Fruit fly (Drosophila melanogaster) whole organism, prepupa: Measurements from ENCODE around the gene PK2-R1.

ENCODE experiments used
- Blimp-1 ChIP-seq: fragments of 200-800 bp; sonication (Bioruptor generic); optimal IDR thresholded peaks from 3 replicates; lab custom pipeline; 2017; ENCODE audit warnings: missing biosample characterization, missing genetic modification characterization, mild to moderate bottlenecking, moderate library complexity, missing genetic modification reagents
- CG10669 ChIP-seq: fragments of 200-800 bp; sonication (Bioruptor generic); optimal IDR thresholded peaks from 3 replicates; lab custom pipeline; 2018; ENCODE audit warnings: missing biosample characterization, mild to moderate bottlenecking, missing genetic modification characterization, moderate library complexity
- CG11294 ChIP-seq: fragments of 200-800 bp; sonication (Bioruptor generic); IDR thresholded peaks from 2 replicates; pipeline ENCODE4 v1.3.6; 2022; ENCODE audit warnings: missing biosample characterization, missing genetic modification characterization
- CG11762 ChIP-seq: fragments of 200-800 bp; sonication (Bioruptor generic); optimal IDR thresholded peaks from 3 replicates; lab custom pipeline; 2016; ENCODE audit warnings: missing biosample characterization, missing genetic modification characterization; ENCODE audit not compliant: insufficient read depth
- CG11902 ChIP-seq: fragments of 200-800 bp; sonication (Bioruptor generic); optimal IDR thresholded peaks from 3 replicates; lab custom pipeline; 2016; ENCODE audit warnings: missing biosample characterization, missing genetic modification characterization
- CG15336 ChIP-seq: fragments of 200-800 bp; sonication (Bioruptor generic); IDR thresholded peaks from 2 replicates; pipeline ENCODE4 v1.3.6; 2022; ENCODE audit warnings: missing biosample characterization, missing genetic modification characterization
- CG1621 ChIP-seq: fragments of 200-800 bp; sonication (Bioruptor generic); optimal IDR thresholded peaks from 3 replicates; lab custom pipeline; 2018; ENCODE audit warnings: missing biosample characterization, mild to moderate bottlenecking, missing genetic modification characterization
- CG16779 ChIP-seq: fragments of 200-800 bp; sonication (Bioruptor generic); optimal IDR thresholded peaks from 3 replicates; lab custom pipeline; 2017; ENCODE audit warnings: missing biosample characterization, mild to moderate bottlenecking, missing genetic modification characterization
- CG31627 ChIP-seq: fragments of 200-800 bp; sonication (Bioruptor generic); optimal IDR thresholded peaks from 3 replicates; lab custom pipeline; 2016; ENCODE audit warnings: missing biosample characterization, missing genetic modification characterization
- CG34406 ChIP-seq: fragments of 200-800 bp; sonication (Bioruptor generic); optimal IDR thresholded peaks from 3 replicates; lab custom pipeline; 2016; ENCODE audit warnings: missing biosample characterization, missing genetic modification characterization
- CG3919 ChIP-seq: fragments of 200-800 bp; sonication (Bioruptor generic); optimal IDR thresholded peaks from 3 replicates; lab custom pipeline; 2016; ENCODE audit warnings: missing biosample characterization, missing genetic modification characterization
- CG4318 ChIP-seq: fragments of 200-800 bp; sonication (Bioruptor generic); optimal IDR thresholded peaks from 3 replicates; lab custom pipeline; 2017; ENCODE audit warnings: missing biosample characterization, mild to moderate bottlenecking, missing genetic modification characterization
- CG6163 ChIP-seq: fragments of 200-800 bp; sonication (Bioruptor generic); IDR thresholded peaks from 3 replicates; pipeline ENCODE4 v1.3.6; 2022; ENCODE audit warnings: missing biosample characterization, missing genetic modification characterization
- CG6276 ChIP-seq: fragments of 200-800 bp; sonication (Bioruptor generic); optimal IDR thresholded peaks from 2 replicates; lab custom pipeline; 2017; ENCODE audit warnings: missing biosample characterization, mild to moderate bottlenecking, missing genetic modification characterization
- CG6792 ChIP-seq: fragments of 200-800 bp; sonication (Bioruptor generic); optimal IDR thresholded peaks from 3 replicates; lab custom pipeline; 2016; ENCODE audit warnings: missing biosample characterization, missing genetic modification characterization
- CG6808 ChIP-seq: fragments of 200-800 bp; sonication (Bioruptor generic); optimal IDR thresholded peaks from 3 replicates; lab custom pipeline; 2017; ENCODE audit warnings: missing biosample characterization, missing genetic modification characterization, mild to moderate bottlenecking, moderate library complexity, missing genetic modification reagents
- CG7368 ChIP-seq: fragments of 200-800 bp; sonication (Bioruptor generic); optimal IDR thresholded peaks from 3 replicates; lab custom pipeline; 2016; ENCODE audit warnings: missing biosample characterization, missing genetic modification characterization
- CG8119 ChIP-seq: fragments of 200-800 bp; sonication (Bioruptor generic); IDR thresholded peaks from 3 replicates; pipeline ENCODE4 v1.3.6; 2022; ENCODE audit warnings: missing biosample characterization, missing genetic modification characterization
- CG8319 ChIP-seq: fragments of 200-800 bp; sonication (Bioruptor generic); optimal IDR thresholded peaks from 3 replicates; lab custom pipeline; 2016; ENCODE audit warnings: missing biosample characterization, missing genetic modification characterization
- CG8632 ChIP-seq: fragments of 200-800 bp; sonication (Bioruptor generic); optimal IDR thresholded peaks from 3 replicates; lab custom pipeline; 2016; ENCODE audit warnings: missing biosample characterization, missing genetic modification characterization
- CG9139 ChIP-seq: fragments of 200-800 bp; sonication (Bioruptor generic); optimal IDR thresholded peaks from 3 replicates; lab custom pipeline; 2017; ENCODE audit warnings: missing biosample characterization, mild to moderate bottlenecking, missing genetic modification characterization
- Eip75B ChIP-seq: fragments of 200-800 bp; sonication (Bioruptor generic); optimal IDR thresholded peaks from 3 replicates; lab custom pipeline; 2016; ENCODE audit warnings: missing biosample characterization, missing genetic modification characterization
- Eip78C ChIP-seq: fragments of 200-800 bp; sonication (Bioruptor generic); peaks from one replicate; lab custom pipeline; 2016; ENCODE audit warnings: missing biosample characterization, missing genetic modification characterization
- Ets21C ChIP-seq: fragments of 200-800 bp; sonication (Bioruptor generic); optimal IDR thresholded peaks from 3 replicates; lab custom pipeline; 2016; ENCODE audit warnings: missing biosample characterization, missing genetic modification characterization
- Ets96B ChIP-seq: fragments of 200-800 bp; optimal IDR thresholded peaks from 2 replicates; lab custom pipeline; 2019; ENCODE audit warnings: missing biosample characterization, mild to moderate bottlenecking, missing genetic modification characterization, moderate library complexity
- Gug ChIP-seq: fragments of 200-800 bp; sonication (Bioruptor generic); IDR thresholded peaks from 2 replicates; pipeline ENCODE4 v1.3.6; 2022; ENCODE audit warnings: missing biosample characterization, missing genetic modification characterization
- Hr38 ChIP-seq: sonication (Bioruptor generic); optimal IDR thresholded peaks from 2 replicates; lab custom pipeline; 2016; ENCODE audit warnings: missing biosample characterization, missing genetic modification characterization
- Hr39 ChIP-seq: fragments of 200-800 bp; sonication (Bioruptor generic); optimal IDR thresholded peaks from 2 replicates; lab custom pipeline; 2016; ENCODE audit warnings: missing biosample characterization, missing genetic modification characterization
- Lpt ChIP-seq: fragments of 200-800 bp; sonication (Bioruptor generic); optimal IDR thresholded peaks from 3 replicates; lab custom pipeline; 2016; ENCODE audit warnings: missing biosample characterization, missing genetic modification characterization
- Met ChIP-seq: fragments of 200-800 bp; sonication (Bioruptor generic); optimal IDR thresholded peaks from 3 replicates; lab custom pipeline; 2016; ENCODE audit warnings: missing biosample characterization, missing genetic modification characterization
- Smox ChIP-seq: fragments of 200-800 bp; sonication (Bioruptor generic); optimal IDR thresholded peaks from 3 replicates; lab custom pipeline; 2016; ENCODE audit warnings: missing biosample characterization, missing genetic modification characterization
- Sox102F ChIP-seq: fragments of 200-800 bp; sonication (Bioruptor generic); optimal IDR thresholded peaks from 2 replicates; lab custom pipeline; 2016; ENCODE audit warnings: missing biosample characterization, mild to moderate bottlenecking, missing genetic modification characterization
- Sox14 ChIP-seq: fragments of 200-800 bp; sonication (Bioruptor generic); optimal IDR thresholded peaks from 3 replicates; lab custom pipeline; 2016; ENCODE audit warnings: missing biosample characterization, missing genetic modification characterization
- Sox15 ChIP-seq: fragments of 200-800 bp; sonication (Bioruptor generic); optimal IDR thresholded peaks from 3 replicates; lab custom pipeline; 2016; ENCODE audit warnings: missing biosample characterization, missing genetic modification characterization
- achi ChIP-seq: fragments of 200-800 bp; sonication (Bioruptor generic); optimal IDR thresholded peaks from 3 replicates; lab custom pipeline; 2016; ENCODE audit warnings: missing biosample characterization, missing genetic modification characterization
- cyc ChIP-seq: fragments of 200-800 bp; sonication (Bioruptor generic); optimal IDR thresholded peaks from 3 replicates; lab custom pipeline; 2016; ENCODE audit warnings: missing biosample characterization, missing genetic modification characterization
- dac ChIP-seq: fragments of 200-800 bp; sonication (Bioruptor generic); optimal IDR thresholded peaks from 2 replicates; lab custom pipeline; 2017; ENCODE audit warnings: missing biosample characterization, mild to moderate bottlenecking, missing genetic modification characterization
- dsx ChIP-seq: fragments of 200-800 bp; optimal IDR thresholded peaks from 3 replicates; lab custom pipeline; 2019; ENCODE audit warnings: missing biosample characterization, mild to moderate bottlenecking, missing genetic modification characterization, moderate library complexity; ENCODE audit not compliant: poor library complexity, severe bottlenecking
- eg ChIP-seq: fragments of 200-800 bp; sonication (Bioruptor generic); IDR thresholded peaks from 3 replicates; pipeline ENCODE4 v1.3.6; 2022; ENCODE audit warnings: missing biosample characterization, missing genetic modification characterization
- esn ChIP-seq: fragments of 200-800 bp; sonication (Bioruptor generic); optimal IDR thresholded peaks from 2 replicates; lab custom pipeline; 2016; ENCODE audit warnings: missing biosample characterization, mild to moderate bottlenecking, missing genetic modification characterization, moderate library complexity
- fd85E ChIP-seq: fragments of 200-800 bp; sonication (Bioruptor generic); optimal IDR thresholded peaks from 3 replicates; lab custom pipeline; 2016; ENCODE audit warnings: missing biosample characterization, missing genetic modification characterization
- fkh ChIP-seq: fragments of 200-800 bp; sonication (Bioruptor generic); optimal IDR thresholded peaks from 3 replicates; lab custom pipeline; 2017; ENCODE audit warnings: missing biosample characterization, mild to moderate bottlenecking, missing genetic modification characterization, moderate library complexity
- net ChIP-seq: fragments of 200-800 bp; sonication (Bioruptor generic); optimal IDR thresholded peaks from 3 replicates; lab custom pipeline; 2016; ENCODE audit warnings: missing biosample characterization, missing genetic modification characterization
- salr ChIP-seq, 2 experiments: fragments of 200-800 bp; sonication (Bioruptor generic); optimal IDR thresholded peaks; 3 replicates each; lab custom pipeline; 2016 to 2018; ENCODE audit warnings: missing biosample characterization in 2 of 2, missing genetic modification characterization in 2 of 2, mild to moderate bottlenecking in 1 of 2
- spab ChIP-seq: fragments of 200-800 bp; sonication (Bioruptor generic); optimal IDR thresholded peaks from 2 replicates; lab custom pipeline; 2017; ENCODE audit warnings: missing biosample characterization, mild to moderate bottlenecking, missing genetic modification characterization, missing genetic modification reagents
- ss ChIP-seq, 2 experiments: fragments of 200-800 bp; sonication (Bioruptor generic); optimal IDR thresholded peaks; 2 replicates in 1 of 2; 3 replicates in 1 of 2; lab custom pipeline; 2017 to 2018; ENCODE audit warnings: mild to moderate bottlenecking in 2 of 2, missing biosample characterization in 2 of 2, missing genetic modification characterization in 2 of 2, moderate library complexity in 1 of 2
- svp ChIP-seq: fragments of 200-800 bp; sonication (Bioruptor generic); peaks from one replicate; lab custom pipeline; 2016; ENCODE audit warnings: missing biosample characterization, missing genetic modification characterization
- vri ChIP-seq: fragments of 200-800 bp; sonication (Bioruptor generic); optimal IDR thresholded peaks from 3 replicates; lab custom pipeline; 2016; ENCODE audit warnings: missing biosample characterization, mild to moderate bottlenecking, missing genetic modification characterization

PK2-R1 gene

dm6 chr3R:13304512-13305069, 33.5 kb upstream of the PK2-R1 start:
- TF ChIP-seq CG34406 (no peak), Ets96B (no peak), CG6276 (peak; percentile 3), CG3919 (peak; percentile 53), CG15336 (GFP tag; lab: Robert Waterston, UW) (peak; percentile 42; the same call in 1 of the 2 replicates), svp (GFP tag; lab: Kevin White, UChicago) (peak; percentile 26), net (GFP tag; lab: Kevin White, UChicago) (peak; percentile 4), CG11902 (GFP tag; lab: Kevin White, UChicago) (no peak), ss (GFP tag; optimal IDR thresholded peaks at IDR 0.05; lab: Kevin White, UChicago) (no peak), Gug (GFP tag; lab: Robert Waterston, UW) (no peak), CG6163 (peak; percentile 53), CG1621 (peak; percentile 74), Sox102F (GFP tag; lab: Kevin White, UChicago) (no peak)

dm6 chr3R:13305318-13305899, 32.7 kb upstream of the PK2-R1 start:
- TF ChIP-seq dac (peak; percentile 43), Lpt (GFP tag; lab: Kevin White, UChicago) (peak; percentile 79), svp (GFP tag; lab: Kevin White, UChicago) (peak; percentile 88), fkh (no peak), Sox102F (GFP tag; lab: Kevin White, UChicago) (peak; percentile 63), fd85E (GFP tag; lab: Kevin White, UChicago) (peak; percentile 15), spab (peak; percentile 86), CG11762 (GFP tag; lab: Kevin White, UChicago) (peak; percentile 82), CG9139 (GFP tag; lab: Kevin White, UChicago) (peak; percentile 77), Hr38 (GFP tag; lab: Kevin White, UChicago) (no peak), Met (GFP tag; lab: Kevin White, UChicago) (peak; percentile 79), CG1621 (peak; percentile 40), cyc (GFP tag; lab: Kevin White, UChicago) (peak; percentile 61), CG10669 (GFP tag; lab: Kevin White, UChicago) (peak; percentile 68), CG6808 (peak; percentile 83), CG3919 (peak; percentile 82), Blimp-1 (GFP tag; lab: Kevin White, UChicago) (peak; percentile 58), net (GFP tag; lab: Kevin White, UChicago) (peak; percentile 76), achi (GFP tag; lab: Kevin White, UChicago) (peak; percentile 90), Eip78C (GFP tag; lab: Kevin White, UChicago) (peak; percentile 93), CG7368 (GFP tag; lab: Kevin White, UChicago) (peak; percentile 63), CG6792 (GFP tag; lab: Kevin White, UChicago) (peak; percentile 78), CG4318 (GFP tag; lab: Kevin White, UChicago) (peak; percentile 87), CG8319 (peak; percentile 70), CG11902 (GFP tag; lab: Kevin White, UChicago) (peak; percentile 59), eg (GFP tag; lab: Robert Waterston, UW) (peak; percentile 62), Eip75B (GFP tag; lab: Kevin White, UChicago) (peak; percentile 51), esn (GFP tag; lab: Kevin White, UChicago) (peak; percentile 88), salr (GFP tag; optimal IDR thresholded peaks at IDR 0.05; lab: Kevin White, UChicago) (peak; percentile 31 to 94), Sox15 (GFP tag; lab: Kevin White, UChicago) (peak; percentile 61), CG8119 (GFP tag; lab: Robert Waterston, UW) (peak; percentile 84), Ets96B (peak; percentile 87), Smox (GFP tag; lab: Kevin White, UChicago) (peak; percentile 63), Sox14 (GFP tag; lab: Kevin White, UChicago) (peak; percentile 68), Hr39 (GFP tag; lab: Kevin White, UChicago) (peak; percentile 54), CG6163 (peak; percentile 79), CG8632 (peak; percentile 89), CG16779 (tag; lab: Kevin White, UChicago) (peak; percentile 79), dsx (GFP tag; lab: Kevin White, UChicago) (peak; percentile 79), Ets21C (GFP tag; lab: Kevin White, UChicago) (peak; percentile 21), CG11294 (GFP tag; lab: Robert Waterston, UW) (peak; percentile 26; the same call in 1 of the 2 replicates), CG31627 (GFP tag; lab: Kevin White, UChicago) (peak; percentile 62), vri (GFP tag; lab: Kevin White, UChicago) (peak; percentile 25)
